Worm (Caenorhabditis elegans) whole organism, L3 larva: ENCODE data around the gene ZK1127.12.

Experiments
- aly-2 ChIP-seq: fragments of 150-350 bp; optimal IDR thresholded peaks from 2 replicates; lab custom pipeline; 2014; ENCODE audit warnings: missing biosample characterization, missing genetic modification characterization
- ceh-16 ChIP-seq: sonication (generic microtip); optimal IDR thresholded peaks from 2 replicates; lab custom pipeline; 2017; ENCODE audit warnings: missing biosample characterization, missing genetic modification characterization
- egl-27 ChIP-seq: sonication (generic microtip); optimal IDR thresholded peaks from 4 replicates; lab custom pipeline; 2017; ENCODE audit warnings: missing biosample characterization, missing genetic modification reagents, missing genetic modification characterization
- elt-3 ChIP-seq, 3 experiments: fragments of 150-350 bp in 1 of 3; sonication (generic microtip) in 2 of 3; optimal IDR thresholded peaks; 2 replicates in 2 of 3; 4 replicates in 1 of 3; lab custom pipeline; 2014 to 2017; ENCODE audit warnings: missing biosample characterization in 3 of 3, missing genetic modification characterization in 3 of 3
- unc-39 ChIP-seq: sonication (generic microtip); optimal IDR thresholded peaks from 4 replicates; lab custom pipeline; 2017; ENCODE audit warnings: missing biosample characterization, missing genetic modification characterization

- no peak for TF ChIP-seq unc-39
- TF ChIP-seq elt-3 (tag; optimal IDR thresholded peaks at IDR 0.05; lab: Kevin White, UChicago) = no peak
- no peak for TF ChIP-seq aly-2 (tag; lab: Kevin White, UChicago)
- TF ChIP-seq ceh-16 = no peak
- no peak for TF ChIP-seq egl-27 (tag; lab: Kevin White, UChicago)
These were observed 22.4 kb upstream of the ZK1127.12 start for ce11 chrII:7029524-7029923.
